Fruit fly (Drosophila melanogaster): ENCODE measurements around the gene CG5139.

Gene CG5139

DNA sequence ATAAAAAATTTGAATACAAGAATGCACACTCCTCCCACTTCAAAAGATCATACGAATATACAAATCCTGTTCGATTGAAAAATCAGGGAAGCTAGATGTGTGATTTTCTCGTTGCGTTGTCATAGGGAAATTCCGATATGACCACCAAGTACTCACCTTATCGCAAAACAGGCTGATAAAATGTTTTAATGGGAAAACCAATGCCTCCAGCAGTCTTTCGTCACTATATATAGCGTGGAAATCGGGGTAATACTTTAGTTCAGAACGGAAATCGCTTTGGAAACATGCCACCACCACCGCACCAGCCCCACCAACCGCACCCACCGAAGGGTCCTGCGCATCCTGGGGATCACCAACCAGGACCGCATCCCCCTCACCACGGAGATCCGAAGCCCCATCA lies at the start of gene CG5139, which contains the start of gene CG43348:
Gene CG5139, minus strand, starts transcription at position 101 of the 400 bp plus-strand sequence.
Gene CG43348, plus strand, starts transcription at position 247 of the 400 bp plus-strand sequence.
- TF ChIP-seq kay (GFP tag; ENCODE audit: borderline replicate concordance) = no peak
- no peak for TF ChIP-seq Clk (GFP tag; optimal IDR thresholded peaks at IDR 0.05)
- no peak for TF ChIP-seq Mnt (GFP tag; optimal IDR thresholded peaks at IDR 0.05)
- TF ChIP-seq toe (GFP tag; optimal IDR thresholded peaks at IDR 0.05) = no peak
- TF ChIP-seq CG7045 (GFP tag; optimal IDR thresholded peaks at IDR 0.05) = no peak
- TF ChIP-seq Hr96 (GFP tag; optimal IDR thresholded peaks at IDR 0.05) = no peak
- no peak for TF ChIP-seq CG33017 (tag; optimal IDR thresholded peaks at IDR 0.05)
- TF ChIP-seq CG5204 (GFP tag; optimal IDR thresholded peaks at IDR 0.05) = no peak
- no peak for TF ChIP-seq bab1 (GFP tag; optimal IDR thresholded peaks at IDR 0.05)
- no peak for TF ChIP-seq CG14711 (tag; optimal IDR thresholded peaks at IDR 0.05)
- no peak for TF ChIP-seq cnc (optimal IDR thresholded peaks at IDR 0.05)
- TF ChIP-seq Crg-1 (GFP tag; optimal IDR thresholded peaks at IDR 0.05) = no peak
- no peak for TF ChIP-seq CG7101 (tag; optimal IDR thresholded peaks at IDR 0.05)
- TF ChIP-seq cic (GFP tag; optimal IDR thresholded peaks at IDR 0.05) = no peak
- TF ChIP-seq ovo (GFP tag; optimal IDR thresholded peaks at IDR 0.05) = no peak
- TF ChIP-seq CG1620 (GFP tag; optimal IDR thresholded peaks at IDR 0.05) = no peak
- no peak for TF ChIP-seq tj (GFP tag; optimal IDR thresholded peaks at IDR 0.05)
- TF ChIP-seq CG11617 (GFP tag; optimal IDR thresholded peaks at IDR 0.05) = no peak
- no peak for TF ChIP-seq pad (GFP tag; optimal IDR thresholded peaks at IDR 0.05)
- TF ChIP-seq CG12768 (GFP tag; optimal IDR thresholded peaks at IDR 0.05) = no peak

DNA sequence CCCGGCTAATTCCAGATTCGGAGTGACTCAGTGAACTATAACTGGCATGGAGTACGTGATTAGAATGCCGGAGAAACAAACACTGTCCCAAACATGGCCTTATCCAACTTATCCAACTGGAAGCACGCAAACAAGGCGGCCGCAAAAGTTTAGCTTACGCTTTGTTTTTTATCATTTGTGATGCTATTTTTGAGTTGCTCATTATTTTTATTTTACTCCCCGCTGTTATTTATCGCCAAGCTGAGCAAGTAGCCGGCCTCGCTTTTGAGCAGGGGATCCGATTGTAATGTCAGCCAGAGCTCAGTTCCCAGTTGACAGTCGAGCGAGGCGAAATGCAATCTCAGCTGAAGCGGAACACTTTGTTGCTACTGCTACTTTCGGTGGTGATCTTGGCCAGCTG lies 40.7 kb upstream of the CG5139 start, which contains the start of gene CG5397:
Gene CG5397, plus strand, starts transcription at position 301 of the 400 bp plus-strand sequence.
- TF ChIP-seq Clk (GFP tag; optimal IDR thresholded peaks at IDR 0.05) (no peak), cic (GFP tag; optimal IDR thresholded peaks at IDR 0.05) (no peak), CG14711 (tag; optimal IDR thresholded peaks at IDR 0.05) (no peak)

DNA sequence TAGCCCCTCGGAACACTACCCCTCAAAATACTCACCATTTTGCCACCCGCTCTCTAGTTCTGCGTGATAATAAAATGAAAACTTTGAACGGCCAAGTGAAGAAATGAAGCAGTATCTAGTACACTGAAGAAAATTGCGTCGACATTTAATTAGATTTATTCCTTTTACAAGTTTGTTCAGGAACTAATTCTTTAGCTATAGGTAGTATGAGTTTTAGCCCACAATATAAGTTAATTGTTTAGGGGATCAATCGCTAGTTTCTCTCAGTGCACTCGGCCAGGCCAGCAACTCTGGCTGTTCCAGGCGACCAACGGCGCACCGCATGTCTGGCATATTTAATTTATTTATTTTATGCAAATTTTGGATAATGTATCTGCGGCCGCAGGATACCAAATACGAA lies 31.6 kb upstream of the CG5139 start:
- TF ChIP-seq CG12768 (GFP tag; optimal IDR thresholded peaks at IDR 0.05) = no peak
- TF ChIP-seq cnc (optimal IDR thresholded peaks at IDR 0.05) = no peak
- no peak for TF ChIP-seq pad (GFP tag; optimal IDR thresholded peaks at IDR 0.05)
- no peak for TF ChIP-seq CG11617 (GFP tag; optimal IDR thresholded peaks at IDR 0.05)
- TF ChIP-seq ovo (GFP tag; optimal IDR thresholded peaks at IDR 0.05) = no peak
- no peak for TF ChIP-seq kay (GFP tag; ENCODE audit: borderline replicate concordance)
- TF ChIP-seq CG7045 (GFP tag; optimal IDR thresholded peaks at IDR 0.05) = no peak
- TF ChIP-seq Clk (GFP tag; optimal IDR thresholded peaks at IDR 0.05) = no peak

DNA sequence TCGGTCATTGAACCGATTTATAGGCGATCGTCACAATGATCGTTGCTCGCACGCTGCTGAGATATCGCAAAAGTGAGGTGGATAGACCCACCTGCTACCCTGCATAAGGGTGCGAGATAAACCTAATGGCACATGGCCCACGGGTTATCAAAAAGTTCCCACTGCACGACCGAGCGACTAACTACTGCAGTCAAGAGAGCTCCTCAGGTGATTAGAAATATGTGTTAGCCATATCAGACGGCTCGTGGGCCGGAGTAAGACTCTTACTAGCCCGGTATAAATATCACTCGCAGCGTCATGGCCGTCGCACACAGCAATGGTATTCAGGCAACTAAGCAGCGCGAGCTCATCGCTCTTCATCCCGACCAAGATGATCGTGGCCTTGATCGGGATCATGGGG lies 19.9 kb upstream of the CG5139 start, which contains the start of gene CG42329:
Gene CG42329, plus strand, starts transcription at position 301 of the 400 bp plus-strand sequence.
- no peak for TF ChIP-seq CG33017 (tag; optimal IDR thresholded peaks at IDR 0.05)
- TF ChIP-seq bab1 (GFP tag; optimal IDR thresholded peaks at IDR 0.05) = no peak
- no peak for TF ChIP-seq kay (GFP tag; ENCODE audit: borderline replicate concordance)
- TF ChIP-seq ovo (GFP tag; optimal IDR thresholded peaks at IDR 0.05) = no peak
- TF ChIP-seq CG7101 (tag; optimal IDR thresholded peaks at IDR 0.05) = no peak
- no peak for TF ChIP-seq toe (GFP tag; optimal IDR thresholded peaks at IDR 0.05)
- no peak for TF ChIP-seq CG14711 (tag; optimal IDR thresholded peaks at IDR 0.05)
- peak; percentile 42 for TF ChIP-seq Mnt (GFP tag; optimal IDR thresholded peaks at IDR 0.05)
- no peak for TF ChIP-seq CG5204 (GFP tag; optimal IDR thresholded peaks at IDR 0.05)

DNA sequence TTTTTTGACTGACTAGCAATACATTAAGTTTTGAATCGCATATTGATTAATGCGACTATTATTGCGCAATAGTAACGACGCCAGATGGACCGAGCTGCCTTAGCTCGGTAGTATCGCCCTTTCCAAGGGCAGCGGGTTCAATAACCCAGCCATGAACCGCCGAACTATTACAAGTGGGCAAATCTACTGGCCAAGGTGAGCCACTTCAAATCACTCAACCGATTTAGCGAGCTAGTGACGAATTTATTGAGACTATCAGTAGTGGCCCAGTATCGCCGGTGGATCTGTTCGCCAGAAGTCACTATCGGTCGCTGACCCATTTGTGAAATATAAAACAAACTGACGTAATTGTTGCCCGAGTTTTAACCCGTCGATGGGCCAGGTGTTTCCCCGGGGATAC lies 19.4 kb upstream of the CG5139 start:
- TF ChIP-seq Clk (GFP tag; optimal IDR thresholded peaks at IDR 0.05) (no peak), Crg-1 (GFP tag; optimal IDR thresholded peaks at IDR 0.05) (no peak), toe (GFP tag; optimal IDR thresholded peaks at IDR 0.05) (no peak), CG12768 (GFP tag; optimal IDR thresholded peaks at IDR 0.05) (no peak), ovo (GFP tag; optimal IDR thresholded peaks at IDR 0.05) (no peak), pad (GFP tag; optimal IDR thresholded peaks at IDR 0.05) (no peak), Hr96 (GFP tag; optimal IDR thresholded peaks at IDR 0.05) (no peak), CG11617 (GFP tag; optimal IDR thresholded peaks at IDR 0.05) (no peak), tj (GFP tag; optimal IDR thresholded peaks at IDR 0.05) (no peak), cnc (optimal IDR thresholded peaks at IDR 0.05) (no peak), cic (GFP tag; optimal IDR thresholded peaks at IDR 0.05) (no peak), CG7101 (tag; optimal IDR thresholded peaks at IDR 0.05) (no peak)

DNA sequence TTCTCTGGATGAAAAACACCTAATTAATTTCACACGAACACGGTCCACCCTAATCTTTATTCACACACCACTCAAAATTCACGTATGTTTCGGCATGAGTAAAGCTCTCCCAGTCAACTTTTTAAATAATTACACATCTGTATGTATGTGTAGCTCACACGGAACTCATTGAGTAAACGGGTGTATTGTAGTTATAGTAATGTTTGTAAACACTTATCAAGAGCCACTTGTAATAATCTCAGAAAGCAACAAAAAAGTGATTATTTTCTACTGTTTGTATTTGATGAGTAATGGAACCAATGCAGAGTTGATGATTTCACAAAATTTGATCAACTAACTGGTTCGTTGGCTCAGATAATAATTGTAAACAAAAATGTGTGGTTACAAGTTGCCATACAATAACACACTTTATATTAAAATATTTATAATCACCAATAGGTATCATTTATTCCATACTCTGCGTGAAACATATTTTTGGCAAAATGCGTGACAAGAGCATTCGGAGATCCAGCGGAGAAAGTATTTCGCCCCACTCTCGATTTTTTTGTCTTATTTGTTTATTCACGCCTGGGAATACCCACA lies 18.9 kb upstream of the CG5139 start:
- peak; percentile 47 for TF ChIP-seq kay (GFP tag; ENCODE audit: borderline replicate concordance)
- TF ChIP-seq cic (GFP tag; optimal IDR thresholded peaks at IDR 0.05) = peak; percentile 89
- no peak for TF ChIP-seq CG11617 (GFP tag; optimal IDR thresholded peaks at IDR 0.05)

DNA sequence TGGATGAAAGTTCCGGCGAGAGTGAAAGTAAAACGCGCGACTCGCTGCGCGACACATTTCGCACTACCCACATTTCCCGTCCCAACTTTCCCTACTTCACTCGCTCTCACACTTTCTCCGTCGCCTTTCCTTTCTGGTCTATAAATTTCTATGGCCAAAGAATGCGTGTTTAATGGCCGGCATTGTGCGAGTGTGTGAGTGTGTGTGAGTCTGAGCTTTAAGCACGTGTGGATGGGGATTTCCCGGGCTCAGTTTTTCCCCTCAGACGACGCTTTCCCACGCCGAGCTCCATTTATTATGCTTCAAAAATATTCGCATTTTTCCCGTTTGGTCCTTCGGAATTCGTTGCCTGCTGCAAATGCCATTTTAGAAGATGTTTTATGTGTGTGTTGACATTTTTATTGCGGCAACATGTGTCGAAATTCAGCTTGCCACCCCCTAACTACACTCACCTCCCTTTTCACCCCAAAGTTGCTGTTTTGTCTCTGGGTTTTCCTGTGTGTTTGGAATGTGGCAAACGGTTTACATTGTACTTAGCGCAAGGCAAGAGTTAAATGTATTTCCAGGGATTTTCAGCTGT lies 18.1 kb upstream of the CG5139 start:
- TF ChIP-seq Mnt (GFP tag; optimal IDR thresholded peaks at IDR 0.05) (no peak), CG7101 (tag; optimal IDR thresholded peaks at IDR 0.05) (no peak), cnc (optimal IDR thresholded peaks at IDR 0.05) (no peak), CG33017 (tag; optimal IDR thresholded peaks at IDR 0.05) (no peak), CG12768 (GFP tag; optimal IDR thresholded peaks at IDR 0.05) (no peak), Hr96 (GFP tag; optimal IDR thresholded peaks at IDR 0.05) (no peak), ovo (GFP tag; optimal IDR thresholded peaks at IDR 0.05) (no peak), bab1 (GFP tag; optimal IDR thresholded peaks at IDR 0.05) (no peak), tj (GFP tag; optimal IDR thresholded peaks at IDR 0.05) (no peak), CG7045 (GFP tag; optimal IDR thresholded peaks at IDR 0.05) (no peak), CG11617 (GFP tag; optimal IDR thresholded peaks at IDR 0.05) (no peak)

All from whole organism, adult.